Worm (Caenorhabditis elegans) whole organism, L3 larva: Measurements from ENCODE around the gene F58E2.5.

Source experiments
- nfya-1 ChIP-seq: sonication (generic microtip); optimal IDR thresholded peaks from 2 replicates; lab custom pipeline; 2017; ENCODE audit warnings: missing genetic modification characterization, mild to moderate bottlenecking, missing compliant biosample characterization, antibody characterized with exemption, moderate library complexity; ENCODE audit not compliant: insufficient read depth
- nhr-25 ChIP-seq: sonication (generic microtip); optimal IDR thresholded peaks from 2 replicates; lab custom pipeline; 2017; ENCODE audit warnings: missing biosample characterization, missing genetic modification characterization

DNA sequence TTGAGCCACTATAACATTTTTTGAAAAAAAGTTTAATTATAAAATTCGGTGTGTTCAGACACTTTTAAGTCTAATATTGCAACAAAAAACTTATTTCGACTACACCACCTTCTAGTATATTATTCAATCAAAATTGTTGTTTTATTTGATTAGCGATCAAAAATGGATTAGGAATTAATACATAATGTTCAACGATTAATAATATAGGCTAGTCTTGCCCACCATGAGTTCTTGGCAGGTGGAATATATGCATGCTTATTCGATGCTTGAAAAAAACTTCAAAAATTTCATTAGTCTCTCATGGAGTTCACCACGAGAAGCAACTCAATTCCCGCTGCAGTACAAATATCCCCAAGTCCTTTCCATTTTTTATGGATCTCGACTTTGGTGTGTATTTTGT is 8.7 kb upstream of the F58E2.5 start, which contains the start of gene srz-32:
- TF ChIP-seq nhr-25, result no peak
- TF ChIP-seq nfya-1 (tag; lab: Kevin White, UChicago), result no peak
